Fruit fly (Drosophila melanogaster) whole organism, embryonic: ENCODE results near the gene Tsp2A.

Experiments
- Aef1 ChIP-seq: fragments of 200-800 bp; sonication (Bioruptor generic); IDR thresholded peaks from 3 replicates; pipeline ENCODE4 v1.3.6; 2022; ENCODE audit warnings: missing biosample characterization, missing genetic modification characterization
- CG11247 ChIP-seq: fragments of 200-800 bp; sonication (Bioruptor generic); IDR thresholded peaks from 2 replicates; pipeline ENCODE4 v1.3.6; 2022; ENCODE audit warnings: missing biosample characterization, missing genetic modification characterization
- CG12071 ChIP-seq: fragments of 200-800 bp; sonication (Bioruptor generic); optimal IDR thresholded peaks from 3 replicates; lab custom pipeline; 2018; ENCODE audit warnings: missing biosample characterization, mild to moderate bottlenecking, missing genetic modification characterization
- CG12299 ChIP-seq: fragments of 200-800 bp; sonication (Bioruptor generic); optimal IDR thresholded peaks from 2 replicates; lab custom pipeline; 2018; ENCODE audit warnings: missing biosample characterization, mild to moderate bottlenecking, missing genetic modification characterization
- CG12744 ChIP-seq: fragments of 200-800 bp; sonication (Bioruptor generic); optimal IDR thresholded peaks from 2 replicates; lab custom pipeline; 2016; ENCODE audit warnings: missing biosample characterization, missing genetic modification characterization
- CG14441 ChIP-seq: fragments of 200-800 bp; sonication (Bioruptor generic); IDR thresholded peaks from 2 replicates; pipeline ENCODE4 v1.3.6; 2022; ENCODE audit warnings: missing biosample characterization, missing genetic modification characterization
- CG15514 ChIP-seq: fragments of 200-800 bp; sonication (Bioruptor generic); optimal IDR thresholded peaks from 3 replicates; lab custom pipeline; 2017; ENCODE audit warnings: missing biosample characterization, missing genetic modification characterization, mild to moderate bottlenecking, moderate library complexity, missing genetic modification reagents
- CG1602 ChIP-seq: fragments of 200-800 bp; sonication (Bioruptor generic); optimal IDR thresholded peaks from 3 replicates; lab custom pipeline; 2016; ENCODE audit warnings: missing biosample characterization, missing genetic modification characterization
- CG16779 ChIP-seq: fragments of 200-800 bp; sonication (Bioruptor generic); IDR thresholded peaks from 2 replicates; pipeline ENCODE4 v1.3.6; 2022; ENCODE audit warnings: missing biosample characterization, missing genetic modification characterization
- CG17359 ChIP-seq: fragments of 200-800 bp; sonication (Bioruptor generic); optimal IDR thresholded peaks from 3 replicates; lab custom pipeline; 2018; ENCODE audit warnings: missing biosample characterization, mild to moderate bottlenecking, missing genetic modification characterization, moderate library complexity
- CG2202 ChIP-seq: fragments of 200-800 bp; sonication (Bioruptor generic); optimal IDR thresholded peaks from 2 replicates; lab custom pipeline; 2018; ENCODE audit warnings: missing biosample characterization, mild to moderate bottlenecking, missing genetic modification characterization
- CG2678 ChIP-seq: fragments of 200-800 bp; sonication (Bioruptor generic); optimal IDR thresholded peaks from 3 replicates; lab custom pipeline; 2019; ENCODE audit warnings: missing biosample characterization, mild to moderate bottlenecking, missing genetic modification characterization, moderate library complexity
- CG2875 ChIP-seq: fragments of 200-800 bp; sonication (Bioruptor generic); optimal IDR thresholded peaks from 2 replicates; lab custom pipeline; 2017; ENCODE audit warnings: missing biosample characterization, mild to moderate bottlenecking, missing genetic modification characterization, missing genetic modification reagents
- CG30431 ChIP-seq: fragments of 200-800 bp; sonication (Bioruptor generic); optimal IDR thresholded peaks from 2 replicates; lab custom pipeline; 2017; ENCODE audit warnings: missing biosample characterization, missing genetic modification characterization
- CG3407 ChIP-seq: fragments of 200-800 bp; sonication (Bioruptor generic); optimal IDR thresholded peaks from 2 replicates; lab custom pipeline; 2018; ENCODE audit warnings: missing biosample characterization, mild to moderate bottlenecking, missing genetic modification characterization
- CG3726 ChIP-seq: fragments of 200-800 bp; sonication (Bioruptor generic); IDR thresholded peaks from 3 replicates; pipeline ENCODE4, ENCODE4 v1.3.6; 2022; ENCODE audit warnings: missing biosample characterization, missing genetic modification characterization
- CG3838 ChIP-seq: fragments of 200-800 bp; sonication (Bioruptor generic); optimal IDR thresholded peaks from 3 replicates; lab custom pipeline; 2016; ENCODE audit warnings: missing biosample characterization, missing genetic modification characterization
- CG4360 ChIP-seq: fragments of 200-800 bp; sonication (Bioruptor generic); IDR thresholded peaks from 2 replicates; pipeline ENCODE4 v1.3.6; 2022; ENCODE audit warnings: missing biosample characterization, missing genetic modification characterization
- CG43689 ChIP-seq: fragments of 200-800 bp; sonication (Bioruptor generic); IDR thresholded peaks from 2 replicates; pipeline ENCODE4 v1.3.6; 2022; ENCODE audit warnings: missing biosample characterization, missing genetic modification characterization
- CG6791 ChIP-seq: fragments of 200-800 bp; sonication (Bioruptor generic); IDR thresholded peaks from 3 replicates; pipeline ENCODE4 v1.3.6; 2022; ENCODE audit warnings: missing biosample characterization, missing genetic modification characterization; ENCODE audit not compliant: partially characterized antibody
- CG7372 ChIP-seq: fragments of 200-800 bp; sonication (Bioruptor generic); IDR thresholded peaks from 2 replicates; pipeline ENCODE4 v1.3.6; 2022; ENCODE audit warnings: missing biosample characterization, missing genetic modification characterization
- CG7987 ChIP-seq: fragments of 200-800 bp; sonication (Bioruptor generic); optimal IDR thresholded peaks from 2 replicates; lab custom pipeline; 2018; ENCODE audit warnings: missing biosample characterization, mild to moderate bottlenecking, missing genetic modification characterization, moderate library complexity
- CG9437 ChIP-seq: fragments of 200-800 bp; sonication (Bioruptor generic); optimal IDR thresholded peaks from 2 replicates; lab custom pipeline; 2018; ENCODE audit warnings: missing biosample characterization, mild to moderate bottlenecking, missing genetic modification characterization
- Dad ChIP-seq: fragments of 200-800 bp; sonication (Bioruptor generic); optimal IDR thresholded peaks from 3 replicates; lab custom pipeline; 2016; ENCODE audit warnings: missing biosample characterization, missing genetic modification characterization
- Dfd ChIP-seq, 2 experiments: fragments of >200 bp; optimal IDR thresholded peaks; 2 replicates each; lab custom pipeline; 2017; ENCODE audit warnings: missing biosample characterization in 2 of 2, missing genetic modification characterization in 2 of 2
- Hey ChIP-seq: fragments of 200-800 bp; sonication (Bioruptor generic); optimal IDR thresholded peaks from 3 replicates; lab custom pipeline; 2018; ENCODE audit warnings: missing biosample characterization, mild to moderate bottlenecking, missing genetic modification characterization
- Hsf ChIP-seq: fragments of 200-800 bp; sonication (Bioruptor generic); optimal IDR thresholded peaks from 3 replicates; lab custom pipeline; 2016; ENCODE audit warnings: missing biosample characterization, missing genetic modification characterization
- Kr ChIP-seq: fragments of 200-800 bp; sonication (Bioruptor generic); optimal IDR thresholded peaks from 2 replicates; lab custom pipeline; 2017; ENCODE audit warnings: missing biosample characterization, mild to moderate bottlenecking, missing genetic modification characterization
- Mrtf ChIP-seq: fragments of 200-800 bp; sonication (Bioruptor generic); IDR thresholded peaks from 3 replicates; pipeline ENCODE4 v1.3.6; 2022; ENCODE audit warnings: missing biosample characterization, missing genetic modification characterization
- Oaz ChIP-seq: fragments of 200-800 bp; sonication (Bioruptor generic); IDR thresholded peaks from 2 replicates; pipeline ENCODE4 v1.3.6; 2022; ENCODE audit warnings: missing biosample characterization, missing genetic modification characterization
- PHDP ChIP-seq: fragments of 200-800 bp; sonication (Bioruptor generic); optimal IDR thresholded peaks from 3 replicates; lab custom pipeline; 2018; ENCODE audit warnings: missing biosample characterization, mild to moderate bottlenecking, missing genetic modification characterization, moderate library complexity
- Ravus ChIP-seq: fragments of 200-800 bp; sonication (Bioruptor generic); IDR thresholded peaks from 2 replicates; pipeline ENCODE4 v1.3.6; 2022; ENCODE audit warnings: missing biosample characterization, missing genetic modification characterization
- Sry-β ChIP-seq: fragments of 200-800 bp; sonication (Bioruptor generic); optimal IDR thresholded peaks from 2 replicates; lab custom pipeline; 2018; ENCODE audit warnings: missing biosample characterization, mild to moderate bottlenecking, missing genetic modification characterization, moderate library complexity
- Stat92E ChIP-seq, 3 experiments: fragments of >200 bp in 2 of 3; fragments of 200-800 bp in 1 of 3; sonication (Bioruptor generic) in 1 of 3; optimal IDR thresholded peaks; 2 replicates each; lab custom pipeline; 2017 to 2019; ENCODE audit warnings: missing biosample characterization in 3 of 3, missing genetic modification characterization in 3 of 3, mild to moderate bottlenecking in 1 of 3, moderate library complexity in 1 of 3
- Xbp1 ChIP-seq: fragments of 200-800 bp; sonication (Bioruptor generic); optimal IDR thresholded peaks from 3 replicates; lab custom pipeline; 2016; ENCODE audit warnings: missing biosample characterization, mild to moderate bottlenecking, missing genetic modification characterization
- ap ChIP-seq: fragments of 200-800 bp; sonication (Bioruptor generic); IDR thresholded peaks from 2 replicates; pipeline ENCODE4 v1.3.6; 2022; ENCODE audit warnings: missing biosample characterization, missing genetic modification characterization
- chif ChIP-seq, 2 experiments: fragments of 200-800 bp; sonication (Bioruptor generic); optimal IDR thresholded peaks; 3 replicates each; lab custom pipeline; 2016; ENCODE audit warnings: missing biosample characterization in 2 of 2, missing genetic modification characterization in 2 of 2
- chm ChIP-seq: fragments of 200-800 bp; sonication (Bioruptor generic); IDR thresholded peaks from 2 replicates; pipeline ENCODE4 v1.3.6; 2022; ENCODE audit warnings: missing biosample characterization, missing genetic modification characterization
- dmrt11E ChIP-seq: fragments of 200-800 bp; sonication (Bioruptor generic); optimal IDR thresholded peaks from 3 replicates; lab custom pipeline; 2018; ENCODE audit warnings: missing biosample characterization, mild to moderate bottlenecking, missing genetic modification characterization, moderate library complexity
- eve ChIP-seq, 2 experiments: fragments of >200 bp; optimal IDR thresholded peaks; 2 replicates each; lab custom pipeline; 2017; ENCODE audit warnings: missing biosample characterization in 2 of 2, missing genetic modification characterization in 2 of 2
- fd102C ChIP-seq: fragments of 200-800 bp; sonication (Bioruptor generic); optimal IDR thresholded peaks from 2 replicates; lab custom pipeline; 2018; ENCODE audit warnings: missing biosample characterization, mild to moderate bottlenecking, missing genetic modification characterization, moderate library complexity
- fd64A ChIP-seq: fragments of 200-800 bp; sonication (Bioruptor generic); optimal IDR thresholded peaks from 3 replicates; lab custom pipeline; 2018; ENCODE audit warnings: missing biosample characterization, mild to moderate bottlenecking, missing genetic modification characterization
- klu ChIP-seq: fragments of 200-800 bp; sonication (Bioruptor generic); IDR thresholded peaks from 2 replicates; pipeline ENCODE4 v1.3.6; 2022; ENCODE audit warnings: missing biosample characterization, missing genetic modification characterization
- lilli ChIP-seq: fragments of 200-800 bp; sonication (Bioruptor generic); optimal IDR thresholded peaks from 3 replicates; lab custom pipeline; 2016; ENCODE audit warnings: missing biosample characterization, missing genetic modification characterization
- luna ChIP-seq: fragments of 200-800 bp; sonication (Bioruptor generic); optimal IDR thresholded peaks from 2 replicates; lab custom pipeline; 2016; ENCODE audit warnings: missing biosample characterization, missing genetic modification characterization
- mam ChIP-seq: fragments of 200-800 bp; sonication (Bioruptor generic); optimal IDR thresholded peaks from 3 replicates; lab custom pipeline; 2016; ENCODE audit warnings: missing biosample characterization, missing genetic modification characterization
- pnt ChIP-seq: fragments of 200-800 bp; sonication (Bioruptor generic); optimal IDR thresholded peaks from 3 replicates; lab custom pipeline; 2016; ENCODE audit warnings: missing biosample characterization, missing genetic modification characterization
- ranshi ChIP-seq: fragments of 200-800 bp; sonication (Bioruptor generic); IDR thresholded peaks from 2 replicates; pipeline ENCODE4 v1.3.6; 2022; ENCODE audit warnings: missing biosample characterization, missing genetic modification characterization
- tap ChIP-seq: fragments of 200-800 bp; optimal IDR thresholded peaks from 3 replicates; lab custom pipeline; 2019; ENCODE audit warnings: missing biosample characterization, mild to moderate bottlenecking, missing genetic modification characterization, moderate library complexity
- wor ChIP-seq: fragments of 200-800 bp; sonication (Bioruptor generic); IDR thresholded peaks from 2 replicates; pipeline ENCODE4 v1.3.6; 2022; ENCODE audit warnings: missing biosample characterization, missing genetic modification characterization
- zf30C ChIP-seq: fragments of 200-800 bp; sonication (Bioruptor generic); optimal IDR thresholded peaks from 3 replicates; lab custom pipeline; 2018; ENCODE audit warnings: missing biosample characterization, mild to moderate bottlenecking, missing genetic modification characterization

Gene Tsp2A

dm6 chrX:1380350-1381060 is 34.2 kb downstream of the Tsp2A start, which contains the start of the genes CG3719 and CG32813 (continued):
- no peak for TF ChIP-seq CG11247
- no peak for TF ChIP-seq zf30C (GFP tag; lab: Kevin White, UChicago)
- TF ChIP-seq CG14441, result no peak
- TF ChIP-seq eve (GFP tag; optimal IDR thresholded peaks at IDR 0.05; lab: Kevin White, UChicago), result no peak
- TF ChIP-seq CG7372, result no peak
- no peak for TF ChIP-seq Dfd (GFP tag; optimal IDR thresholded peaks at IDR 0.05; lab: Kevin White, UChicago)
- peak; percentile 95 for TF ChIP-seq CG9437 (GFP tag; lab: Kevin White, UChicago)
- peak; percentile 97 for TF ChIP-seq CG15514 (GFP tag; lab: Kevin White, UChicago)
- TF ChIP-seq Hey (tag; lab: Kevin White, UChicago), result no peak
- TF ChIP-seq ranshi (GFP tag; lab: Robert Waterston, UW), result no peak
- no peak for TF ChIP-seq Ravus (GFP tag; lab: Robert Waterston, UW)
- no peak for TF ChIP-seq CG6791 (GFP tag; lab: Robert Waterston, UW)
- no peak for TF ChIP-seq ap (GFP tag; lab: Robert Waterston, UW)
- peak; percentile 67 for TF ChIP-seq CG3838 (GFP tag; lab: Kevin White, UChicago)
- no peak for TF ChIP-seq CG12299 (tag; lab: Kevin White, UChicago)
- no peak for TF ChIP-seq CG3407 (GFP tag; lab: Kevin White, UChicago)
- no peak for TF ChIP-seq CG30431
- TF ChIP-seq Stat92E (GFP tag; optimal IDR thresholded peaks at IDR 0.05; lab: Kevin White, UChicago), result no peak
- no peak for TF ChIP-seq chif (GFP tag; optimal IDR thresholded peaks at IDR 0.05; lab: Kevin White, UChicago)
- TF ChIP-seq luna (GFP tag; lab: Kevin White, UChicago), result no peak
- no peak for TF ChIP-seq CG17359 (tag; lab: Kevin White, UChicago)
- TF ChIP-seq CG12071 (GFP tag; lab: Kevin White, UChicago), result no peak
- no peak for TF ChIP-seq dmrt11E
- no peak for TF ChIP-seq CG12744 (GFP tag; lab: Kevin White, UChicago)
- TF ChIP-seq lilli (GFP tag; lab: Kevin White, UChicago), result peak; percentile 30
- no peak for TF ChIP-seq CG3726 (GFP tag; lab: Robert Waterston, UW)
- no peak for TF ChIP-seq CG1602 (GFP tag; lab: Kevin White, UChicago)
- no peak for TF ChIP-seq CG2678 (tag; lab: Kevin White, UChicago)
- TF ChIP-seq Aef1 (GFP tag; lab: Robert Waterston, UW), result peak; percentile 63
- peak; percentile 44 for TF ChIP-seq Hsf
- no peak for TF ChIP-seq Sry-β
- no peak for TF ChIP-seq CG2202 (tag; lab: Kevin White, UChicago)
- TF ChIP-seq CG7987 (GFP tag; lab: Kevin White, UChicago), result no peak
- no peak for TF ChIP-seq Dad
- no peak for TF ChIP-seq CG2875 (GFP tag; lab: Kevin White, UChicago)
- TF ChIP-seq wor (GFP tag; lab: Robert Waterston, UW), result no peak
- TF ChIP-seq klu (GFP tag; lab: Robert Waterston, UW), result no peak
- no peak for TF ChIP-seq CG16779 (GFP tag; lab: Robert Waterston, UW)
- TF ChIP-seq pnt (GFP tag; lab: Kevin White, UChicago), result no peak
- no peak for TF ChIP-seq fd102C (GFP tag; lab: Kevin White, UChicago)
- no peak for TF ChIP-seq fd64A (GFP tag; lab: Kevin White, UChicago)
- peak; percentile 45; the same call in 1 of the 2 replicates for TF ChIP-seq chm (GFP tag; lab: Robert Waterston, UW)
- no peak for TF ChIP-seq CG43689 (GFP tag; lab: Robert Waterston, UW)
- TF ChIP-seq Xbp1 (GFP tag; lab: Kevin White, UChicago), result peak; percentile 49
- TF ChIP-seq Oaz (GFP tag; lab: Robert Waterston, UW), result no peak
- no peak for TF ChIP-seq Kr (GFP tag; lab: Kevin White, UChicago)
- no peak for TF ChIP-seq Mrtf (GFP tag; lab: Robert Waterston, UW)
- peak; percentile 95 for TF ChIP-seq CG4360 (GFP tag; lab: Robert Waterston, UW)
- peak; percentile 54 for TF ChIP-seq mam
- TF ChIP-seq tap (tag; lab: Kevin White, UChicago), result no peak
- TF ChIP-seq PHDP, result no peak
